Worm (Caenorhabditis elegans): ENCODE results near the gene C25F6.6.

The C25F6.6 gene

DNA sequence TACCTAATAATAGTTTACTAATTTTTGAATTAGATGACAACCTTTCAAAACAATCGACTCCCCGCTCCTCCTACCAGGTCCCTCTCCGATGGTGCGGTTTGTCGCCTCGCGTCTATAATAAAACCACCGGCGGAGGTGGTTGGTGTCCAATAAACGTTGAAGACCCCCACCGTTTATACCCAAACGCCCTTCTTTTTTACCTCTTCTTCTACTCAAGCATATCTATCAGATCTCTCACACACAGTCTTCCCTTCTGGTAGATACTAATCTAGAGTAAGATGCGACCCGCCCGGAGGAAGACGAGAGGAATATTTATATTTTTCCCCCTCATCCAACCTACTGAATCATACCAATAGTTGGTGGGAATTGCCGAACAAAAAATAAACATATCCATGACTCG is 28.3 kb upstream of the C25F6.6 start:
- TF ChIP-seq nhr-6 (tag; optimal IDR thresholded peaks at IDR 0.05) = no peak
- TF ChIP-seq ceh-16 (tag; optimal IDR thresholded peaks at IDR 0.05) = peak; percentile 69
- TF ChIP-seq alr-1 (tag; optimal IDR thresholded peaks at IDR 0.05) = no peak
- TF ChIP-seq nhr-129 (tag; optimal IDR thresholded peaks at IDR 0.05) = no peak
- TF ChIP-seq elt-1 (tag; optimal IDR thresholded peaks at IDR 0.05) = peak; percentile 27
- TF ChIP-seq sma-9 (GFP tag; optimal IDR thresholded peaks at IDR 0.05) = peak; percentile 4
- TF ChIP-seq sma-9 (tag; optimal IDR thresholded peaks at IDR 0.05) = no peak
- no peak for TF ChIP-seq lsy-2 (tag; optimal IDR thresholded peaks at IDR 0.05)

DNA sequence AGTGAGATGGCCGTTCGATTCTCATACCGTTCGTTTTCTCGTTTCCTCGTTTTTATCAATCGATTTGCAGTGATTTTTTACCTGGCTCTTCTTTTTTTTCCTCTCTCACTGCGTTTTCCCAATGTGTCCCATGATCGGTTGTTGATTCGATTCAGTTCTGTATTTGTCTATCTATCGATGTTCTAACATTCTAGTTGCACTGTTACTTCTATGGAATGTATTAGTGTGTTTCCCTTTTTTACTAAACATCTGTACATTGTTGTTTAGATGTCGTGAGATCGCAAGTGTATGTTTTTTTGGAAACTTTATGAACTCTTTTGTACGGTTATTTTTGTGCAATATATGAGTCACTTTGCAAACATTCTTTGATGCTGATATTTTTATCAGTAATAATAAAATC is 27.0 kb upstream of the C25F6.6 start:
- TF ChIP-seq ztf-4 (tag; optimal IDR thresholded peaks at IDR 0.05) = no peak
- TF ChIP-seq mbf-1 (tag; optimal IDR thresholded peaks at IDR 0.05) = no peak
- TF ChIP-seq nhr-129 (tag; optimal IDR thresholded peaks at IDR 0.05) = peak; percentile 12

DNA sequence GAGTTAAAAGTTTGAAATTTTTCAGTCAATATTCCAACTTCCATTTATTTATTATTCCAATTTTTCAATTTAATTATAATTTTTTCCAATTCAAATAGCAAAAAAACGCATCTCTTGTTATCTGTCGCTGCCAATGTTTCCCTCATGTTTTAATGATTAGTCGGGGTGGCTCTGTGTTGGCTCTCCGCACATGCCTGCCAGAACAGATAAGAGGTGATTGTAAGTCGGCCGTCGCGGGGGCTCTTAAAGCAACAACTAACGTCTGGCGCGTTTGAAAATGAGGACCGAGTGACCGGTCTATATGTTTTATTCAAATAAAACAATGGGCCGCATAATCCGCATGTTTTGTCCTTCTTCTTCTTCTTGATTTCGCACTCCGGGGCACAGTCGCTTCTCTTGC is 25.7 kb upstream of the C25F6.6 start:
- no peak for TF ChIP-seq nhr-25 (tag; optimal IDR thresholded peaks at IDR 0.05)
- no peak for TF ChIP-seq nhr-11 (tag; optimal IDR thresholded peaks at IDR 0.05)
- no peak for TF ChIP-seq ztf-1 (GFP tag; conservative IDR thresholded peaks at IDR 0.05)
- no peak for TF ChIP-seq ceh-82 (tag; optimal IDR thresholded peaks at IDR 0.05)
- TF ChIP-seq nhr-12 (tag; optimal IDR thresholded peaks at IDR 0.05) = no peak
- no peak for TF ChIP-seq nhr-129 (tag; optimal IDR thresholded peaks at IDR 0.05)
- TF ChIP-seq lin-11 (tag; optimal IDR thresholded peaks at IDR 0.05) = no peak
- TF ChIP-seq fos-1 (tag; optimal IDR thresholded peaks at IDR 0.05) = peak; percentile 74
- no peak for TF ChIP-seq unc-62 (GFP tag; optimal IDR thresholded peaks at IDR 0.05)
- no peak for TF ChIP-seq unc-55 (GFP tag; optimal IDR thresholded peaks at IDR 0.05)
- TF ChIP-seq gmeb-1 (tag; optimal IDR thresholded peaks at IDR 0.05) = peak; percentile 22
- no peak for TF ChIP-seq crh-2 (tag; optimal IDR thresholded peaks at IDR 0.05)
- TF ChIP-seq nhr-237 (tag; optimal IDR thresholded peaks at IDR 0.05) = no peak
- no peak for TF ChIP-seq skn-1 (tag; optimal IDR thresholded peaks at IDR 0.05)
- TF ChIP-seq ztf-11 (tag; optimal IDR thresholded peaks at IDR 0.05) = no peak

DNA sequence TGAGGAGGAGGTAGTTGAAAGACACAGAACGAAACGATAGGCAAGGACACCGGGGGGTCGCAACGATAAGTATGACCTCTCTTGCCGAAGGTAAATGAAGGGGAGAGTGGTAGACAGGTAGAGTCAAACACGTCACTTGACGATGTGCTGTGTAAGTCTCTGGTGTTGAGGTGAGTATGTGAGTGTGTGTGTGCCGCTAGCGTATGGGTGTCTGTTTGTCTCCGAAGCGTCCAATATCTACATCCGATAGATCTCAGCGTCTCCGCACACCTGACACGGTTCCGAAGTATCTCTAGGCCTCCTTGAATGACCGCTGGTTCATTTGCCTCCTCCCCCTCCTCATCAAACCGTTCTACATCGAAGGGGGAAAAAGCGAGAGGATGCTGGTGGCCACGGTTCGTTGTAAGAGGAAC is 24.5 kb upstream of the C25F6.6 start:
- TF ChIP-seq ztf-4 (tag; optimal IDR thresholded peaks at IDR 0.05) (no peak), fos-1 (tag; optimal IDR thresholded peaks at IDR 0.05) (peak; percentile 85), F13H6.1 (tag; optimal IDR thresholded peaks at IDR 0.05) (peak; percentile 84), nhr-10 (tag; optimal IDR thresholded peaks at IDR 0.05) (no peak), mbf-1 (tag; optimal IDR thresholded peaks at IDR 0.05) (no peak), ceh-82 (tag; optimal IDR thresholded peaks at IDR 0.05) (no peak), nhr-11 (tag; optimal IDR thresholded peaks at IDR 0.05) (no peak), ztf-1 (GFP tag; conservative IDR thresholded peaks at IDR 0.05) (no peak), skn-1 (tag; optimal IDR thresholded peaks at IDR 0.05) (no peak), C34F6.9 (tag; optimal IDR thresholded peaks at IDR 0.05) (peak; percentile 62), elt-3 (tag; optimal IDR thresholded peaks at IDR 0.05) (no peak), Y55F3AM.14 (GFP tag; optimal IDR thresholded peaks at IDR 0.05) (peak; percentile 10), aly-2 (tag; optimal IDR thresholded peaks at IDR 0.05) (no peak), unc-39 (tag; optimal IDR thresholded peaks at IDR 0.05) (no peak), ceh-16 (tag; optimal IDR thresholded peaks at IDR 0.05) (peak; percentile 82), lin-13 (GFP tag; optimal IDR thresholded peaks at IDR 0.05) (peak; percentile 25), egl-27 (tag; optimal IDR thresholded peaks at IDR 0.05) (peak; percentile 58), sma-3 (GFP tag; optimal IDR thresholded peaks at IDR 0.05) (peak; percentile 85), nhr-77 (tag; optimal IDR thresholded peaks at IDR 0.05) (no peak), elt-1 (tag; optimal IDR thresholded peaks at IDR 0.05) (no peak), ztf-11 (tag; optimal IDR thresholded peaks at IDR 0.05) (no peak), lsy-2 (tag; optimal IDR thresholded peaks at IDR 0.05) (peak in 1 of 2 experiments; percentile 51), unc-55 (GFP tag; optimal IDR thresholded peaks at IDR 0.05) (no peak), unc-62 (GFP tag; optimal IDR thresholded peaks at IDR 0.05) (no peak), crh-2 (tag; optimal IDR thresholded peaks at IDR 0.05) (peak; percentile 80), dmd-4 (tag; optimal IDR thresholded peaks at IDR 0.05) (no peak), nhr-12 (tag; optimal IDR thresholded peaks at IDR 0.05) (no peak), nhr-6 (tag; optimal IDR thresholded peaks at IDR 0.05) (peak; percentile 70), snpc-4 (tag; optimal IDR thresholded peaks at IDR 0.05) (peak; percentile 32), lin-11 (tag; optimal IDR thresholded peaks at IDR 0.05) (peak; percentile 20), mdl-1 (tag; optimal IDR thresholded peaks at IDR 0.05) (peak in 1 of 2 experiments; percentile 24), nhr-21 (tag; optimal IDR thresholded peaks at IDR 0.05) (peak; percentile 66), ama-1 (optimal IDR thresholded peaks at IDR 0.05) (no peak), nhr-25 (tag; optimal IDR thresholded peaks at IDR 0.05) (peak; percentile 87), nhr-237 (tag; optimal IDR thresholded peaks at IDR 0.05) (no peak), lin-39 (tag; optimal IDR thresholded peaks at IDR 0.05) (no peak), R02D3.7 (tag; optimal IDR thresholded peaks at IDR 0.05) (no peak), sma-9 (GFP tag; optimal IDR thresholded peaks at IDR 0.05) (peak; percentile 86), sma-9 (tag; optimal IDR thresholded peaks at IDR 0.05) (no peak), alr-1 (tag; optimal IDR thresholded peaks at IDR 0.05) (no peak), gmeb-1 (tag; optimal IDR thresholded peaks at IDR 0.05) (peak; percentile 33), peb-1 (tag; optimal IDR thresholded peaks at IDR 0.05) (peak; percentile 69), nhr-129 (tag; optimal IDR thresholded peaks at IDR 0.05) (peak; percentile 96), zag-1 (tag; optimal IDR thresholded peaks at IDR 0.05) (no peak), nhr-23 (tag; optimal IDR thresholded peaks at IDR 0.05) (no peak), ZK546.5 (tag; optimal IDR thresholded peaks at IDR 0.05) (no peak)

Data from whole organism, L2 larva.